Worm (Caenorhabditis elegans): ENCODE results near the gene srx-134.

- no peak for TF ChIP-seq him-1 (tag; optimal IDR thresholded peaks at IDR 0.05)
- TF ChIP-seq dao-5 (tag; optimal IDR thresholded peaks at IDR 0.05): no peak
Measured at ce11 chrV:13872895-13873294, 16.6 kb upstream of the srx-134 start, which contains the start of gene cpt-5.

All from whole organism, L4/young adult.